Worm (Caenorhabditis elegans) whole organism, L4 larva: ENCODE data around the gene rib-2.

Experiments
- daf-19 ChIP-seq: fragments of 200-800 bp; sonication (Bioruptor generic); conservative IDR thresholded peaks from 2 replicates; pipeline ENCODE4 v1.3.6; 2022; ENCODE audit warnings: missing genetic modification characterization, missing compliant biosample characterization
- lin-1 ChIP-seq: fragments of 200-800 bp; sonication (Bioruptor generic); IDR thresholded peaks from 2 replicates; pipeline ENCODE4 v1.3.6; 2022; ENCODE audit warnings: missing genetic modification reagents, missing genetic modification characterization, missing compliant biosample characterization
- php-3 ChIP-seq: fragments of 200-800 bp; sonication (Bioruptor generic); IDR thresholded peaks from 2 replicates; pipeline ENCODE4 v1.3.6; 2022; ENCODE audit warnings: missing genetic modification reagents, missing genetic modification characterization, missing compliant biosample characterization
- pqm-1 ChIP-seq: sonication (generic microtip); optimal IDR thresholded peaks from 2 replicates; lab custom pipeline; 2017; ENCODE audit warnings: missing biosample characterization, missing genetic modification characterization
- snpc-4 ChIP-seq: fragments of 150-350 bp; optimal IDR thresholded peaks from 2 replicates; lab custom pipeline; 2014; ENCODE audit warnings: missing biosample characterization, missing genetic modification characterization

DNA sequence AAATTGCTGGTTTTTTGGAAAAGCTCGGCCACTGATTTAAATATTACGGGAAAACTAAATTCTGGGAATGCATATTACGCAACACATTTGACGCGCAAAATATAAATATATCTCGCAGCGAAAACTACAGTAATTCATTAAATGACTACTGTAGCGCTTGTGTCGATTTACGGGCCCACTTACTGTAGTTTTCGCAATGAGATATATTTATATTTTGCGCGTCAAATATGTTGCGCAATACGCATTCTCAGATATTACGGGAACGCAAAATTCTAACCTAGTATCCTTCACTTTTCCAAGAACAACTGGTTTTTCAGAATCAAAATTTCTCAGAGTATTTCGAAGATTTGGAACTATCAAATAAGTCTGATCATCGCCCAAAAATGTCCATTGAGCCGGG, 32.9 kb upstream of the rib-2 start:
- TF ChIP-seq php-3 (GFP tag; lab: Robert Waterston, UW) = no peak
- no peak for TF ChIP-seq pqm-1 (tag; lab: Kevin White, UChicago)
- TF ChIP-seq snpc-4 = no peak
- TF ChIP-seq lin-1 (GFP tag; lab: Robert Waterston, UW) = no peak
- TF ChIP-seq daf-19 (GFP tag; lab: Robert Waterston, UW) = no peak
